Worm (Caenorhabditis elegans): ENCODE measurements around the gene R02D5.6.

The R02D5.6 gene

ce11 chrV:14500554-14500953 is 17.4 kb downstream of the R02D5.6 start:
- no peak for TF ChIP-seq pha-4 (tag; optimal IDR thresholded peaks at IDR 0.05)
- peak; percentile 15 for TF ChIP-seq ces-1 (GFP tag; optimal IDR thresholded peaks at IDR 0.05)
- TF ChIP-seq ceh-83 (GFP tag; optimal IDR thresholded peaks at IDR 0.05): no peak
- TF ChIP-seq nhr-237 (tag; optimal IDR thresholded peaks at IDR 0.05): no peak

- TF ChIP-seq drap-1 (GFP tag; optimal IDR thresholded peaks at IDR 0.05) (peak; percentile 23), lin-13 (tag; optimal IDR thresholded peaks at IDR 0.05) (no peak), ces-1 (GFP tag; optimal IDR thresholded peaks at IDR 0.05) (no peak), bed-3 (GFP tag; optimal IDR thresholded peaks at IDR 0.05) (no peak)
Observed at ce11 chrV:14499074-14499864, 18.6 kb downstream of the R02D5.6 start.

DNA sequence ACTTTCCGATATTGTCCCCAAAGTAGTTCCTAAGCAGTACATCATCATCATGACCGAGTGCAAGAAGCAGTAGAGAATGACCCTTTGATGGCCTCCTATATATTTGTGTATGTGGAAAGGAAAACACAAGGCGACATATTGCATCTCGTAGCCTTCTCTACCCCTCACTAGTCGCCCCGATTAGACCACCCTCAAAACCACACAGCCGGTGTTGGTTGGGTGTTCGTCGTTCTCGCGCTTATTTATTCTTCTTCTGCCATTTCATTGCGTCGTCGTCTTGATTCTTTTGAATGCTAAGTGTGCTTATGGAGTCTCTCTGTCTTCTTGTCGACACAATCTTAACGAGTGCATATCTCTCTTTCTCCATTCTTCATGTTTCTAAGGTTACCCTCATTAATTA is 19.7 kb downstream of the R02D5.6 start:
- no peak for TF ChIP-seq ceh-83 (GFP tag; optimal IDR thresholded peaks at IDR 0.05)
- peak; percentile 84 for TF ChIP-seq nhr-2 (tag; optimal IDR thresholded peaks at IDR 0.05)
- TF ChIP-seq zip-8 (tag; optimal IDR thresholded peaks at IDR 0.05): no peak
- peak; percentile 51 for TF ChIP-seq lin-13 (tag; optimal IDR thresholded peaks at IDR 0.05)
- TF ChIP-seq cnd-1 (tag; optimal IDR thresholded peaks at IDR 0.05): peak; percentile 22
- peak; percentile 63 for TF ChIP-seq ham-2 (GFP tag; optimal IDR thresholded peaks at IDR 0.05)
- TF ChIP-seq mls-2 (tag; optimal IDR thresholded peaks at IDR 0.05): peak; percentile 50
- TF ChIP-seq mep-1 (tag; optimal IDR thresholded peaks at IDR 0.05): peak; percentile 52
- peak; percentile 46 for TF ChIP-seq sptf-1 (tag; optimal IDR thresholded peaks at IDR 0.05)
- TF ChIP-seq ces-1 (GFP tag; optimal IDR thresholded peaks at IDR 0.05): peak; percentile 8

- TF ChIP-seq unc-62 (GFP tag; optimal IDR thresholded peaks at IDR 0.05) (peak; percentile 27), bed-3 (GFP tag; optimal IDR thresholded peaks at IDR 0.05) (no peak), sem-2 (GFP tag; optimal IDR thresholded peaks at IDR 0.05) (no peak), pha-4 (tag; optimal IDR thresholded peaks at IDR 0.05) (no peak), unc-120 (tag; optimal IDR thresholded peaks at IDR 0.05; ENCODE audit: poor library complexity, severe bottlenecking) (no peak), lsy-2 (tag; optimal IDR thresholded peaks at IDR 0.05) (no peak), mab-5 (tag; optimal IDR thresholded peaks at IDR 0.05) (no peak), mls-2 (tag; optimal IDR thresholded peaks at IDR 0.05) (no peak), ceh-39 (tag; optimal IDR thresholded peaks at IDR 0.05) (no peak), ztf-11 (tag; optimal IDR thresholded peaks at IDR 0.05) (no peak), mep-1 (tag; optimal IDR thresholded peaks at IDR 0.05) (no peak), nhr-237 (tag; optimal IDR thresholded peaks at IDR 0.05) (no peak), lin-32 (GFP tag; optimal IDR thresholded peaks at IDR 0.05) (no peak), ceh-83 (GFP tag; optimal IDR thresholded peaks at IDR 0.05) (no peak), sptf-1 (tag; optimal IDR thresholded peaks at IDR 0.05) (no peak), ham-2 (GFP tag; optimal IDR thresholded peaks at IDR 0.05) (no peak), ces-1 (GFP tag; optimal IDR thresholded peaks at IDR 0.05) (peak; percentile 86), drap-1 (GFP tag; optimal IDR thresholded peaks at IDR 0.05) (peak; percentile 51)
Observed at ce11 chrV:14496446-14496845, 21.5 kb downstream of the R02D5.6 start.

DNA sequence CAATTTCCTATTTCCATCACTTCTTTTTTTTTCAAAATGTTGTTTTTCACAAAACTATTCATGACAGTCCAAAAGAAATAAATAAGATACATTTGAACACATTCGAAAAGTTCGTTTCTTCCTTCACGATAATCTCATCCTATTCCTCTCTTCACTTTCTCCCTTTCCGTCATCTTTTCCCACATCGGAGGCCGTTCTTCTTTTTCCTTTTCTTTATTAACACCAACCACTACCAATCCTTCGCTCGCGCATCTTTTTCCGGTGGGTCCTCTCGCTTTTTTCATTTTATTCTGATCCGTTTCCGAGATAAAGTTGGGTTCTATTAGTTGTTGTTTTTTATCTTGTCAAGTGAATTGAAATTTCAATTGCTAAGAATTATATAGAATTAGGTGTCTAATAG is 22.4 kb downstream of the R02D5.6 start:
- TF ChIP-seq blmp-1 (tag; optimal IDR thresholded peaks at IDR 0.05): peak; percentile 89
- TF ChIP-seq elt-1 (tag; optimal IDR thresholded peaks at IDR 0.05; ENCODE audit: borderline replicate concordance, insufficient read depth): peak; percentile 25
- TF ChIP-seq zip-8 (tag; optimal IDR thresholded peaks at IDR 0.05): no peak

- TF ChIP-seq mab-5 (tag; optimal IDR thresholded peaks at IDR 0.05) (no peak), unc-120 (tag; optimal IDR thresholded peaks at IDR 0.05; ENCODE audit: poor library complexity, severe bottlenecking) (no peak)
Observed at ce11 chrV:14493665-14494064, 24.2 kb downstream of the R02D5.6 start.

DNA sequence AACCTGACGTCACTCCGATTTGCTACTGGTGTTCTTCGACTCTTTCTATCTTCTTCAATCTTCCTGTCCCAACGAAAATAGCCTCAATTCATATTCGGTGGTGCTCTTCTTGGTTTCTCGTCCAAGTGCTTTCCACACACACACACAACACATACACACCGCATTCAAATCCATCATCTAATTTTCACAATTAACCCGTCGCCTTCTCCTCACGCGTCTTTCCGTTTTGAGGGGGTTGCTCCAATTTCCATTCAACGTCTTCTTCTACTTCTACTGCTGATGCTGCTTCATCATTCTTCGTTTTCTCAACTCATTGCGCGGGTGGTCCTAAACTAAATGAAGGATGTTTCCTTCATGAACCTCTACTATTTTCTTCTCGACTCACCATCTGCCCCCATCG is 26.8 kb downstream of the R02D5.6 start:
- TF ChIP-seq cnd-1 (tag; optimal IDR thresholded peaks at IDR 0.05): no peak
- TF ChIP-seq unc-120 (tag; optimal IDR thresholded peaks at IDR 0.05; ENCODE audit: poor library complexity, severe bottlenecking): no peak
- TF ChIP-seq sptf-1 (tag; optimal IDR thresholded peaks at IDR 0.05): peak; percentile 2
- TF ChIP-seq ceh-43 (GFP tag; optimal IDR thresholded peaks at IDR 0.05): no peak
- no peak for TF ChIP-seq unc-39 (tag; optimal IDR thresholded peaks at IDR 0.05)
- no peak for TF ChIP-seq pha-4 (tag; optimal IDR thresholded peaks at IDR 0.05)
- no peak for TF ChIP-seq ceh-39 (tag; optimal IDR thresholded peaks at IDR 0.05)
- TF ChIP-seq drap-1 (GFP tag; optimal IDR thresholded peaks at IDR 0.05): peak; percentile 55
- no peak for TF ChIP-seq nhr-2 (tag; optimal IDR thresholded peaks at IDR 0.05)
- TF ChIP-seq unc-62 (GFP tag; optimal IDR thresholded peaks at IDR 0.05): no peak
- no peak for TF ChIP-seq elt-1 (tag; optimal IDR thresholded peaks at IDR 0.05; ENCODE audit: borderline replicate concordance, insufficient read depth)
- TF ChIP-seq ces-1 (GFP tag; optimal IDR thresholded peaks at IDR 0.05): peak; percentile 92
